Worm (Caenorhabditis elegans): ENCODE measurements around the gene R13A1.5.

ce11 chrIV:7205969-7206368 is 14.3 kb upstream of the R13A1.5 start, which contains the start of gene kcc-1:
- TF ChIP-seq flt-1 (GFP tag; IDR thresholded peaks at IDR 0.05) = no peak
- no peak for TF ChIP-seq T22C8.4 (GFP tag; IDR thresholded peaks at IDR 0.05)

Measured in whole organism, midembryonic.